Worm (Caenorhabditis elegans) whole organism, L4 larva: ENCODE results near the gene gmeb-1.

Source experiments
- D1046.2 ChIP-seq: fragments of 200-800 bp; sonication (Bioruptor generic); IDR thresholded peaks from 2 replicates; pipeline ENCODE4 v1.3.6; 2022; ENCODE audit warnings: missing genetic modification characterization, missing compliant biosample characterization
- ZK546.5 ChIP-seq, 2 experiments: sonication (generic microtip); optimal IDR thresholded peaks; 2 replicates each; lab custom pipeline; 2017; ENCODE audit warnings: missing biosample characterization in 2 of 2, missing genetic modification characterization in 2 of 2
- ama-1 ChIP-seq: fragments of 150-350 bp; optimal IDR thresholded peaks from 2 replicates; lab custom pipeline; 2014; ENCODE audit warnings: inconsistent platforms, mixed read lengths
- egl-27 ChIP-seq: sonication (generic microtip); optimal IDR thresholded peaks from 3 replicates; lab custom pipeline; 2017; ENCODE audit warnings: missing biosample characterization, missing genetic modification reagents, missing genetic modification characterization
- lin-15B ChIP-seq: fragments of 150-350 bp; sonication (generic microtip); optimal IDR thresholded peaks from 3 replicates; lab custom pipeline; 2014; ENCODE audit warnings: missing biosample characterization, missing genetic modification characterization
- lsy-2 ChIP-seq, 2 experiments: fragments of 150-350 bp in 1 of 2; sonication (generic microtip) in 1 of 2; optimal IDR thresholded peaks; 2 replicates each; lab custom pipeline; 2014 to 2017; ENCODE audit warnings: missing biosample characterization in 2 of 2, missing genetic modification characterization in 2 of 2
- nhr-11 ChIP-seq: fragments of 150-350 bp; optimal IDR thresholded peaks from 2 replicates; lab custom pipeline; 2014; ENCODE audit warnings: missing biosample characterization, missing genetic modification characterization
- nhr-237 ChIP-seq: sonication (generic microtip); optimal IDR thresholded peaks from 2 replicates; lab custom pipeline; 2017; ENCODE audit warnings: missing biosample characterization, missing genetic modification characterization
- tag-97 ChIP-seq: fragments of 200-800 bp; sonication (Bioruptor generic); IDR thresholded peaks from 2 replicates; pipeline ENCODE4 v1.3.6; 2022; ENCODE audit warnings: missing genetic modification characterization, missing compliant biosample characterization
- ztf-11 ChIP-seq: fragments of 150-350 bp; optimal IDR thresholded peaks from 2 replicates; lab custom pipeline; 2014; ENCODE audit warnings: missing biosample characterization, missing genetic modification characterization

- TF ChIP-seq nhr-11 (tag; lab: Kevin White, UChicago) (no peak), D1046.2 (GFP tag; lab: Robert Waterston, UW) (no peak), nhr-237 (tag; lab: Kevin White, UChicago) (no peak), ZK546.5 (tag; optimal IDR thresholded peaks at IDR 0.05; lab: Kevin White, UChicago) (no peak), lin-15B (tag; lab: Kevin White, UChicago) (no peak), egl-27 (tag; lab: Kevin White, UChicago) (no peak), tag-97 (GFP tag; lab: Robert Waterston, UW) (no peak), lsy-2 (tag; optimal IDR thresholded peaks at IDR 0.05; lab: Kevin White, UChicago) (no peak), ama-1 (no peak), ztf-11 (tag; lab: Kevin White, UChicago) (no peak)
Observed at ce11 chrII:60049-60448, 40.7 kb downstream of the gmeb-1 start.
